Worm (Caenorhabditis elegans) whole organism, L4 larva: Measurements from ENCODE around the gene R03D7.15.

Experiments
- F10B5.3 ChIP-seq: sonication (generic microtip); optimal IDR thresholded peaks from 2 replicates; lab custom pipeline; 2016; ENCODE audit warnings: mild to moderate bottlenecking, missing genetic modification characterization, missing compliant biosample characterization
- fkh-10 ChIP-seq: fragments of 150-350 bp; optimal IDR thresholded peaks from 2 replicates; lab custom pipeline; 2014; ENCODE audit warnings: missing biosample characterization, missing genetic modification reagents, missing genetic modification characterization
- hmg-1.1 ChIP-seq: fragments of 200-800 bp; sonication (Bioruptor generic); IDR thresholded peaks from 2 replicates; pipeline ENCODE4 v1.3.6; 2022; ENCODE audit warnings: missing genetic modification reagents, missing genetic modification characterization, missing compliant biosample characterization
- jun-1 ChIP-seq: fragments of 150-350 bp; optimal IDR thresholded peaks from 2 replicates; lab custom pipeline; 2014; ENCODE audit warnings: missing biosample characterization, missing genetic modification reagents, missing genetic modification characterization
- nhr-237 ChIP-seq: sonication (generic microtip); optimal IDR thresholded peaks from 2 replicates; lab custom pipeline; 2017; ENCODE audit warnings: missing biosample characterization, missing genetic modification characterization
- nhr-42 ChIP-seq: fragments of 200-800 bp; sonication (Bioruptor generic); IDR thresholded peaks from 2 replicates; pipeline ENCODE4 v1.3.6; 2022; ENCODE audit warnings: missing genetic modification characterization, missing compliant biosample characterization
- nhr-6 ChIP-seq: fragments of 150-350 bp; optimal IDR thresholded peaks from 2 replicates; lab custom pipeline; 2014; ENCODE audit warnings: missing biosample characterization, missing genetic modification characterization
- nhr-77 ChIP-seq: fragments of 150-350 bp; optimal IDR thresholded peaks from 2 replicates; lab custom pipeline; 2014; ENCODE audit warnings: missing biosample characterization, missing genetic modification characterization
- pha-4 ChIP-seq, 2 experiments: fragments of 150-350 bp in 1 of 2; fragments of 200-800 bp in 1 of 2; sonication (Bioruptor generic) in 1 of 2; IDR thresholded peaks in 1 of 2; optimal IDR thresholded peaks in 1 of 2; 2 replicates each; pipeline versions ENCODE4 v1.3.6 to Lab custom; 2014 to 2022; ENCODE audit warnings: missing genetic modification characterization in 2 of 2, missing genetic modification reagents in 2 of 2, missing biosample characterization in 1 of 2, missing compliant biosample characterization in 1 of 2
- snpc-1.2 ChIP-seq: fragments of 200-800 bp; sonication (Bioruptor generic); IDR thresholded peaks from 2 replicates; pipeline ENCODE4 v1.3.6; 2022; ENCODE audit warnings: missing genetic modification reagents, missing genetic modification characterization, missing compliant biosample characterization
- unc-39 ChIP-seq: sonication (generic microtip); optimal IDR thresholded peaks from 2 replicates; lab custom pipeline; 2017; ENCODE audit warnings: missing biosample characterization, missing genetic modification characterization
- zag-1 ChIP-seq: fragments of 150-350 bp; optimal IDR thresholded peaks from 2 replicates; lab custom pipeline; 2014; ENCODE audit warnings: missing biosample characterization, missing genetic modification characterization

DNA sequence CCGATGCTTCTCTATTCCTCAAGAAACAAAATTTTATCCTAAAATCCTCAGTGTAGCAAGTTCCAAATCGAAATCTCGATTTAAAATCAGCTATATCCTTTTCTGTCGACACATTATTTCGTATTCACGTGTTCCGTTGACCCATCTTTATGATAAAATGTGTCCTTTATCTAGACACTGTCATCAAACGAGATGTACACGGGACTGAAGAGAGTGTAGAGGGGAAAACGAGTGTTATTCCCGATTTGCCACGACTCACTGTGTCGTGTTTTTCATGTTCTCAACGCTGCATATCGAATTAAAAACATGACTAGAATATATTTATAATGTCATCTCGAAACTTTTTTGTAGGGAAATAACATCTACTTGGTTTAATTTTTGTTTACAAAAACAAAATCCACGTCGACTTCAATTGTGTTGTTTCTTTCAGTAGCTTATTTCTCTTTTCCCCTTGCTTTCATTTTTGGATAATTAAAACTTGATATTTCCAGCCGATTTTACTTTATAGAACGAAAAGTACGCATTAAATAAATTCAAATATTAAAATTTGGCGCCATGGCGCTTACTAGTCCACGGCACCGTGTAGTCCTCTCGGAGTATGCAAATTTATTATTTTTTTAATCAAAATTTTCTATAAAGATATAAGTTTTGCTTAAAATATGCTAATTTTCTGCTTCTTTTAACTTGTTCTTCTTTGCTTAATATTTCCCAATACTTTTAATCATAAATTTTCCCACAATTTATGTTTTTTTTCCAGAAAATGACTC, 16.0 kb upstream of the R03D7.15 start, which contains the start of gene metr-1:
- no peak for TF ChIP-seq pha-4 (GFP tag; IDR thresholded peaks at IDR 0.05; lab: Robert Waterston, UW)
- TF ChIP-seq pha-4 (tag; optimal IDR thresholded peaks at IDR 0.05; lab: Kevin White, UChicago), result no peak
- TF ChIP-seq nhr-77, result no peak
- TF ChIP-seq nhr-237, result no peak
- no peak; the same call in 1 of the 2 replicates for TF ChIP-seq snpc-1.2 (GFP tag; lab: Robert Waterston, UW)
- no peak for TF ChIP-seq nhr-6 (tag; lab: Kevin White, UChicago)
- TF ChIP-seq hmg-1.1, result 0 out of 2 replicates have a peak, but pooled peaks have one; percentile 15
- TF ChIP-seq unc-39 (tag; lab: Kevin White, UChicago), result no peak
- TF ChIP-seq F10B5.3 (tag; lab: Kevin White, UChicago), result no peak
- TF ChIP-seq nhr-42 (GFP tag; lab: Robert Waterston, UW), result no peak
- TF ChIP-seq fkh-10 (GFP tag; lab: Kevin White, UChicago), result no peak
- no peak for TF ChIP-seq zag-1
- TF ChIP-seq jun-1 (tag; lab: Kevin White, UChicago), result no peak
